Worm (Caenorhabditis elegans): ENCODE measurements around the gene acr-24.

Gene acr-24

ce11 chrIV:15476369-15476768 lies 21.0 kb upstream of the acr-24 start (continued):
- TF ChIP-seq Y105C5A.15 (GFP tag; IDR thresholded peaks at IDR 0.05) (no peak), F26F4.8 (GFP tag; conservative IDR thresholded peaks at IDR 0.05) (no peak; the same call in 1 of the 2 replicates), lir-3 (tag; optimal IDR thresholded peaks at IDR 0.05) (no peak), ceh-32 (tag; optimal IDR thresholded peaks at IDR 0.05; ENCODE audit: poor library complexity) (no peak), hif-1 (tag; optimal IDR thresholded peaks at IDR 0.05) (no peak), lin-15B (tag; optimal IDR thresholded peaks at IDR 0.05) (no peak), saeg-2 (GFP tag; IDR thresholded peaks at IDR 0.05) (no peak), fos-1 (tag; optimal IDR thresholded peaks at IDR 0.05) (no peak), dmd-9 (GFP tag; IDR thresholded peaks at IDR 0.05) (no peak), hlh-30 (tag; optimal IDR thresholded peaks at IDR 0.05; ENCODE audit: insufficient read depth) (no peak), dpl-1 (GFP tag; optimal IDR thresholded peaks at IDR 0.05) (no peak), F49E8.2 (tag; optimal IDR thresholded peaks at IDR 0.05; ENCODE audit: borderline replicate concordance) (peak; percentile 1), ces-1 (GFP tag; optimal IDR thresholded peaks at IDR 0.05) (no peak), lin-39 (tag; optimal IDR thresholded peaks at IDR 0.05) (no peak), daf-16 (GFP tag; optimal IDR thresholded peaks at IDR 0.05) (peak in 1 of 2 experiments; percentile 33), daf-16 (tag; optimal IDR thresholded peaks at IDR 0.05) (peak; percentile 39), mdl-1 (tag; optimal IDR thresholded peaks at IDR 0.05) (no peak), hlh-11 (tag; optimal IDR thresholded peaks at IDR 0.05) (no peak), nhr-25 (tag; optimal IDR thresholded peaks at IDR 0.05; ENCODE audit: borderline replicate concordance, insufficient read depth) (no peak), ceh-28 (tag; optimal IDR thresholded peaks at IDR 0.05) (no peak), rbr-2 (tag; optimal IDR thresholded peaks at IDR 0.05) (no peak), ceh-62 (tag; optimal IDR thresholded peaks at IDR 0.05) (no peak), D1046.2 (GFP tag; IDR thresholded peaks at IDR 0.05) (no peak), zip-2 (tag; optimal IDR thresholded peaks at IDR 0.05) (no peak), unc-130 (GFP tag; optimal IDR thresholded peaks at IDR 0.05) (peak; percentile 34), nhr-77 (tag; optimal IDR thresholded peaks at IDR 0.05) (no peak), nhr-237 (tag; optimal IDR thresholded peaks at IDR 0.05) (no peak), nhr-41 (GFP tag; IDR thresholded peaks at IDR 0.05) (no peak), dmd-6 (GFP tag; IDR thresholded peaks at IDR 0.05) (no peak), set-16 (GFP tag; IDR thresholded peaks at IDR 0.05) (peak; percentile 25), ceh-82 (tag; optimal IDR thresholded peaks at IDR 0.05) (no peak), madf-5 (GFP tag; IDR thresholded peaks at IDR 0.05) (no peak), ZK546.5 (tag; optimal IDR thresholded peaks at IDR 0.05) (no peak), fkh-10 (GFP tag; optimal IDR thresholded peaks at IDR 0.05) (no peak), R02D3.7 (tag; optimal IDR thresholded peaks at IDR 0.05) (no peak), nhr-111 (GFP tag; optimal IDR thresholded peaks at IDR 0.05) (no peak), ZK337.2 (GFP tag; IDR thresholded peaks at IDR 0.05) (no peak), egl-27 (tag; optimal IDR thresholded peaks at IDR 0.05) (no peak), ztf-11 (tag; optimal IDR thresholded peaks at IDR 0.05) (no peak), ctbp-1 (GFP tag; IDR thresholded peaks at IDR 0.05) (no peak), vab-7 (GFP tag; IDR thresholded peaks at IDR 0.05) (no peak), Y5F2A.4 (GFP tag; optimal IDR thresholded peaks at IDR 0.05) (no peak), daf-12 (tag; optimal IDR thresholded peaks at IDR 0.05) (no peak), aly-2 (tag; optimal IDR thresholded peaks at IDR 0.05) (no peak), snpc-1.2 (GFP tag; IDR thresholded peaks at IDR 0.05) (peak; percentile 97), daf-8 (GFP tag; IDR thresholded peaks at IDR 0.05) (no peak), gei-8 (GFP tag; optimal IDR thresholded peaks at IDR 0.05) (no peak), dmd-8 (GFP tag; IDR thresholded peaks at IDR 0.05) (no peak), tra-1 (GFP tag; IDR thresholded peaks at IDR 0.05) (peak; percentile 43; the same call in 1 of the 2 replicates), jun-1 (tag; optimal IDR thresholded peaks at IDR 0.05) (no peak), lin-29 (GFP tag; IDR thresholded peaks at IDR 0.05) (no peak), spr-1 (tag; optimal IDR thresholded peaks at IDR 0.05) (peak; percentile 1), ztf-7 (tag; optimal IDR thresholded peaks at IDR 0.05) (peak; percentile 46)

Measured in whole organism, L4 larva.